Fruit fly (Drosophila melanogaster): Measurements from ENCODE around the gene Nha2.

Gene Nha2

dm6 chr3R:22997912-22998622 lies at the start of gene Nha2:
Gene Nha2, minus strand, starts transcription at chr3R:22998528.
- TF ChIP-seq CG9437 (GFP tag; optimal IDR thresholded peaks at IDR 0.05) (no peak), pzg (GFP tag; optimal IDR thresholded peaks at IDR 0.05) (no peak), CoRest (tag; optimal IDR thresholded peaks at IDR 0.05) (no peak), Tbp (GFP tag; optimal IDR thresholded peaks at IDR 0.05) (no peak), Max (GFP tag; optimal IDR thresholded peaks at IDR 0.05) (no peak), pho (GFP tag; optimal IDR thresholded peaks at IDR 0.05) (no peak), cg (GFP tag; optimal IDR thresholded peaks at IDR 0.05) (no peak), exex (tag; optimal IDR thresholded peaks at IDR 0.05) (peak; percentile 87), HHEX (GFP tag; optimal IDR thresholded peaks at IDR 0.05) (no peak), ac (GFP tag; optimal IDR thresholded peaks at IDR 0.05) (no peak), MBD-R2 (GFP tag; IDR thresholded peaks at IDR 0.05) (no peak), CG2116 (GFP tag; optimal IDR thresholded peaks at IDR 0.05) (no peak), en (GFP tag; optimal IDR thresholded peaks at IDR 0.05) (no peak), Six4 (GFP tag; optimal IDR thresholded peaks at IDR 0.05) (no peak), kay (GFP tag; optimal IDR thresholded peaks at IDR 0.05) (no peak), Sry-β (GFP tag; optimal IDR thresholded peaks at IDR 0.05) (no peak), al (GFP tag; IDR thresholded peaks at IDR 0.05) (no peak), Ets65A (GFP tag) (no peak), insv (GFP tag; optimal IDR thresholded peaks at IDR 0.05) (no peak), CG15073 (GFP tag; optimal IDR thresholded peaks at IDR 0.05) (no peak), CG17328 (GFP tag; IDR thresholded peaks at IDR 0.05) (no peak), inv (GFP tag; IDR thresholded peaks at IDR 0.05; ENCODE audit: partially characterized antibody) (no peak), twi (tag; optimal IDR thresholded peaks at IDR 0.05) (no peak), lola (GFP tag; optimal IDR thresholded peaks at IDR 0.05) (no peak), Trl (optimal IDR thresholded peaks at IDR 0.05) (peak in 1 of 2 experiments; percentile 72), Trl (GFP tag; optimal IDR thresholded peaks at IDR 0.05) (no peak), pfk (GFP tag; optimal IDR thresholded peaks at IDR 0.05) (peak; percentile 66), CG10366 (GFP tag; IDR thresholded peaks at IDR 0.05) (no peak), chinmo (GFP tag; IDR thresholded peaks at IDR 0.05; ENCODE audit: partially characterized antibody) (0 out of 4 replicates have a peak, but pooled peaks have one; percentile 70), CG10959 (GFP tag; IDR thresholded peaks at IDR 0.05) (no peak), ssp (GFP tag; IDR thresholded peaks at IDR 0.05) (no peak), CG1832 (GFP tag; optimal IDR thresholded peaks at IDR 0.05) (no peak), CG15011 (GFP tag; optimal IDR thresholded peaks at IDR 0.05) (no peak), eve (GFP tag; optimal IDR thresholded peaks at IDR 0.05) (no peak), z (GFP tag; IDR thresholded peaks at IDR 0.05) (peak; percentile 87), sug (tag; optimal IDR thresholded peaks at IDR 0.05) (no peak), CG17568 (GFP tag; optimal IDR thresholded peaks at IDR 0.05) (no peak), onecut (GFP tag; IDR thresholded peaks at IDR 0.05) (no peak), p53 (GFP tag; optimal IDR thresholded peaks at IDR 0.05) (no peak), CG18262 (tag; optimal IDR thresholded peaks at IDR 0.05) (no peak), Hand (GFP tag; optimal IDR thresholded peaks at IDR 0.05) (no peak), dimm (GFP tag; IDR thresholded peaks at IDR 0.05) (no peak), CG16863 (GFP tag; optimal IDR thresholded peaks at IDR 0.05) (no peak), CG30431 (GFP tag; optimal IDR thresholded peaks at IDR 0.05) (no peak), CG11504 (tag; optimal IDR thresholded peaks at IDR 0.05) (no peak), CG15269 (tag; optimal IDR thresholded peaks at IDR 0.05) (no peak), gcm2 (GFP tag; optimal IDR thresholded peaks at IDR 0.05) (no peak), CG18476 (GFP tag; optimal IDR thresholded peaks at IDR 0.05) (no peak), disco-r (GFP tag; optimal IDR thresholded peaks at IDR 0.05) (no peak), Mes4 (GFP tag; optimal IDR thresholded peaks at IDR 0.05) (no peak), Pdp1 (GFP tag; optimal IDR thresholded peaks at IDR 0.05) (peak in 1 of 2 experiments; percentile 72)

Measured in whole organism, embryonic.